Worm (Caenorhabditis elegans) whole organism, dauer: Measurements from ENCODE around the gene tbc-19.

ENCODE experiments used
- unc-62 ChIP-seq: sonication (generic microtip); optimal IDR thresholded peaks from 2 replicates; lab custom pipeline; 2017; ENCODE audit warnings: missing biosample characterization, missing genetic modification reagents, missing genetic modification characterization

tbc-19 gene

ce11 chrX:13969257-13969968 is 42.9 kb downstream of the tbc-19 start:
- no peak for TF ChIP-seq unc-62

ce11 chrX:13968292-13968691 is 44.0 kb downstream of the tbc-19 start, which contains the start of gene pqn-39:
Gene pqn-39 (minus strand): TSS chrX:13968676.
- no peak for TF ChIP-seq unc-62

DNA sequence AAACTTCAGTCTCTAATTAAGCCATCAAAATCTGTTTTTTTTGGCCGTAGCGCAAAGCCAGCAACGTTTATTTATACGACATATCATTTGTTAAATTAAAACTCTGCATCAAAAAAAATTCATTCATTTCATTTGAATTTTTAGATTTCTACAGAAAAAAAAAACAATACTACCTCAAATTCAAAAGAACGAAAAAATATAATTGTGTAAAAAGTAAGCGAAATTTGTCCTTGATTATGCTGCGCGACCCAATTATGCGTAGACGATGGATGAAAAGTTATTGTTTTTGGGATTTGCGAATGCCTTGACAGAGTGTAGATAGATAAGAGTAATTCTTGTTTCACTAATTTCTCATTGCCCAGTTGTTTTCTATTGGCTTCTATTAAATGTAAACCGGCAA is 49.1 kb downstream of the tbc-19 start, which contains the start of gene F48F7.3:
Gene F48F7.3, plus strand, starts transcription at position 301 of the 400 bp plus-strand sequence.
- TF ChIP-seq unc-62: no peak

ce11 chrX:13959849-13960248 is 52.5 kb downstream of the tbc-19 start, which contains the start of gene syx-2:
Gene syx-2 (plus strand): TSS chrX:13960149.
- no peak for TF ChIP-seq unc-62

DNA sequence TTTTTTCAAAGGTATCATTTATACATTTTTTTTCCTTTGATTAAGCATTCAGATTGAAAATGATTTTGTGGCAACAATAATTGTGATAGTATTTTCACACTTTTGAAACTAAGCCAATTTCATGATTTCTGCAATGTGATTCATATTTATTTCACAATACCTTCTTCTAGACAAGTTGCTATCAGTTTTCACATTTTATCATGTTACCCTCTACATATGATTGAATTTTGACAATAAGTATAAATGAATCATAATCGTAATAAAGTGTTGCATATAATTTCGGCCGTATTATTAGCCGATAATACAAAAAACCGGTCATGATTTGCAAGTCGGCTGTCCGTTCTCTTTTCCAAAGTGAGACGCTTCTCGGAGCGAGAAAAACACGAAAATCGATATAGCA is 52.9 kb downstream of the tbc-19 start:
- no peak for TF ChIP-seq unc-62

- no peak for TF ChIP-seq unc-62
Measured at ce11 chrX:13958451-13958850, 53.9 kb downstream of the tbc-19 start.
